Fruit fly (Drosophila melanogaster): ENCODE results near the gene Pbp95.
A peak's percentile ranks its signal among the peaks of the same experiment; 100 is the strongest.

Pbp95 gene

dm6 chr3R:8027203-8027688 is 13.7 kb downstream of the Pbp95 start (continued):
- TF ChIP-seq pfk (GFP tag; optimal IDR thresholded peaks at IDR 0.05) (no peak), Hsf (GFP tag; optimal IDR thresholded peaks at IDR 0.05) (peak; percentile 48), org-1 (GFP tag; optimal IDR thresholded peaks at IDR 0.05) (peak; percentile 80), CG7987 (GFP tag; optimal IDR thresholded peaks at IDR 0.05) (peak; percentile 44), CG1529 (GFP tag; optimal IDR thresholded peaks at IDR 0.05) (no peak), fd64A (GFP tag; optimal IDR thresholded peaks at IDR 0.05) (no peak), CG14014 (GFP tag; IDR thresholded peaks at IDR 0.05) (peak; percentile 79), CG6813 (GFP tag; optimal IDR thresholded peaks at IDR 0.05) (peak; percentile 74), CG13424 (tag; optimal IDR thresholded peaks at IDR 0.05) (peak; percentile 96), CG3726 (GFP tag; IDR thresholded peaks at IDR 0.05) (0 out of 3 replicates have a peak, but pooled peaks have one; percentile 35), Lim3 (GFP tag; IDR thresholded peaks at IDR 0.05) (no peak), slp2 (GFP tag; optimal IDR thresholded peaks at IDR 0.05) (no peak), CG13894 (tag; optimal IDR thresholded peaks at IDR 0.05) (peak; percentile 40), Usf (GFP tag; optimal IDR thresholded peaks at IDR 0.05) (peak; percentile 70), CG10209 (GFP tag; optimal IDR thresholded peaks at IDR 0.05) (peak; percentile 92), CG1233 (GFP tag; optimal IDR thresholded peaks at IDR 0.05) (peak; percentile 70), lmd (GFP tag; IDR thresholded peaks at IDR 0.05) (peak; percentile 80), Max (GFP tag; optimal IDR thresholded peaks at IDR 0.05) (peak; percentile 61), vfl (GFP tag; optimal IDR thresholded peaks at IDR 0.05) (no peak), gcm (GFP tag; optimal IDR thresholded peaks at IDR 0.05) (peak; percentile 93), ind (GFP tag; optimal IDR thresholded peaks at IDR 0.05) (peak; percentile 55), CG4424 (GFP tag; optimal IDR thresholded peaks at IDR 0.05) (peak; percentile 71), lab (GFP tag; optimal IDR thresholded peaks at IDR 0.05) (peak; percentile 86), CG6254 (GFP tag; optimal IDR thresholded peaks at IDR 0.05) (peak; percentile 76), CG17612 (GFP tag; IDR thresholded peaks at IDR 0.05) (no peak), CG8290 (GFP tag; optimal IDR thresholded peaks at IDR 0.05) (no peak), CG8290 (tag; optimal IDR thresholded peaks at IDR 0.05) (no peak), CG9215 (GFP tag; IDR thresholded peaks at IDR 0.05) (peak; percentile 68), CG9932 (GFP tag; IDR thresholded peaks at IDR 0.05) (peak; percentile 73), CG10274 (GFP tag; optimal IDR thresholded peaks at IDR 0.05) (peak; percentile 39), Hey (tag; optimal IDR thresholded peaks at IDR 0.05) (no peak), Awh (GFP tag; IDR thresholded peaks at IDR 0.05) (peak; percentile 61), C15 (GFP tag; IDR thresholded peaks at IDR 0.05) (no peak), tin (GFP tag; optimal IDR thresholded peaks at IDR 0.05) (peak; percentile 60), Hr3 (GFP tag; optimal IDR thresholded peaks at IDR 0.05) (peak; percentile 91), CG10147 (GFP tag; optimal IDR thresholded peaks at IDR 0.05) (peak; percentile 81), zfh2 (GFP tag; optimal IDR thresholded peaks at IDR 0.05) (peak; percentile 30), CG11723 (GFP tag; optimal IDR thresholded peaks at IDR 0.05) (peak; percentile 77), jing (GFP tag; optimal IDR thresholded peaks at IDR 0.05) (peak; percentile 5), Ptx1 (GFP tag; IDR thresholded peaks at IDR 0.05) (peak; percentile 86), repo (GFP tag; optimal IDR thresholded peaks at IDR 0.05) (no peak), CG8765 (GFP tag; IDR thresholded peaks at IDR 0.05) (no peak), Poxn (GFP tag; IDR thresholded peaks at IDR 0.05) (peak; percentile 25; the same call in 1 of the 2 replicates), Camta (GFP tag; optimal IDR thresholded peaks at IDR 0.05) (no peak), maf-S (GFP tag; optimal IDR thresholded peaks at IDR 0.05) (no peak), ase (GFP tag; IDR thresholded peaks at IDR 0.05) (peak; percentile 49; the same call in 2 of the 3 replicates), wdn (GFP tag; IDR thresholded peaks at IDR 0.05) (peak; percentile 59), luna (GFP tag; optimal IDR thresholded peaks at IDR 0.05) (no peak), D (optimal IDR thresholded peaks at IDR 0.05) (no peak), D (GFP tag; optimal IDR thresholded peaks at IDR 0.05) (peak; percentile 82), H2.0 (GFP tag; IDR thresholded peaks at IDR 0.05) (peak; percentile 70), Myb (GFP tag; optimal IDR thresholded peaks at IDR 0.05) (peak; percentile 8)

Data from whole organism, embryonic.